Worm (Caenorhabditis elegans): Measurements from ENCODE around the gene ugt-60.

ugt-60 gene

ce11 chrIII:9665490-9666179 is 13.2 kb downstream of the ugt-60 start:
- TF ChIP-seq ceh-82 (tag; optimal IDR thresholded peaks at IDR 0.05), result no peak
- no peak for TF ChIP-seq sea-2 (GFP tag; optimal IDR thresholded peaks at IDR 0.05)
- peak; percentile 45 for TF ChIP-seq egl-5 (tag; optimal IDR thresholded peaks at IDR 0.05)
- TF ChIP-seq unc-62 (GFP tag; optimal IDR thresholded peaks at IDR 0.05), result peak; percentile 57
- TF ChIP-seq aly-2 (tag; optimal IDR thresholded peaks at IDR 0.05), result no peak
- peak; percentile 4 for TF ChIP-seq R02D3.7 (tag; optimal IDR thresholded peaks at IDR 0.05)
- no peak for TF ChIP-seq tbx-2 (tag; optimal IDR thresholded peaks at IDR 0.05)
- no peak for TF ChIP-seq zag-1 (tag; optimal IDR thresholded peaks at IDR 0.05)
- TF ChIP-seq daf-12 (tag; optimal IDR thresholded peaks at IDR 0.05), result no peak
- TF ChIP-seq unc-39 (tag; optimal IDR thresholded peaks at IDR 0.05), result no peak
- TF ChIP-seq nhr-28 (tag; optimal IDR thresholded peaks at IDR 0.05), result no peak
- TF ChIP-seq egl-27 (tag; optimal IDR thresholded peaks at IDR 0.05), result no peak
- TF ChIP-seq nhr-76 (tag; optimal IDR thresholded peaks at IDR 0.05), result no peak
- TF ChIP-seq skn-1 (tag; optimal IDR thresholded peaks at IDR 0.05), result no peak
- peak; percentile 85 for TF ChIP-seq elt-2 (tag; optimal IDR thresholded peaks at IDR 0.05)
- TF ChIP-seq jun-1 (tag; optimal IDR thresholded peaks at IDR 0.05), result no peak
- TF ChIP-seq nhr-23 (tag; optimal IDR thresholded peaks at IDR 0.05), result peak; percentile 9
- TF ChIP-seq mdl-1 (tag; optimal IDR thresholded peaks at IDR 0.05), result peak; percentile 14
- no peak for TF ChIP-seq snpc-4 (tag; optimal IDR thresholded peaks at IDR 0.05)
- TF ChIP-seq elt-1 (tag; optimal IDR thresholded peaks at IDR 0.05), result no peak
- no peak for TF ChIP-seq ceh-9 (tag; optimal IDR thresholded peaks at IDR 0.05)
- peak; percentile 80 for TF ChIP-seq pqm-1 (tag; optimal IDR thresholded peaks at IDR 0.05)
- peak; percentile 26 for TF ChIP-seq hmg-11 (tag; optimal IDR thresholded peaks at IDR 0.05)
- peak; percentile 42 for TF ChIP-seq nhr-43 (tag; optimal IDR thresholded peaks at IDR 0.05; ENCODE audit: poor library complexity, severe bottlenecking)
- TF ChIP-seq lin-15B (tag; optimal IDR thresholded peaks at IDR 0.05), result peak; percentile 38
- TF ChIP-seq pha-4 (tag; optimal IDR thresholded peaks at IDR 0.05), result no peak
- peak; percentile 5 for TF ChIP-seq lsy-12 (tag; optimal IDR thresholded peaks at IDR 0.05)
- TF ChIP-seq nhr-237 (tag; optimal IDR thresholded peaks at IDR 0.05), result no peak
- no peak for TF ChIP-seq ztf-4 (tag; optimal IDR thresholded peaks at IDR 0.05)
- TF ChIP-seq nhr-11 (tag; optimal IDR thresholded peaks at IDR 0.05), result no peak
- TF ChIP-seq eor-1 (tag; optimal IDR thresholded peaks at IDR 0.05), result no peak
- TF ChIP-seq ZK546.5 (tag; optimal IDR thresholded peaks at IDR 0.05), result no peak
- no peak for TF ChIP-seq ama-1 (optimal IDR thresholded peaks at IDR 0.05)
- TF ChIP-seq ceh-16 (tag; optimal IDR thresholded peaks at IDR 0.05), result no peak
- peak; percentile 64 for TF ChIP-seq nfya-1 (tag; optimal IDR thresholded peaks at IDR 0.05; ENCODE audit: insufficient read depth)
- TF ChIP-seq nhr-25 (tag; optimal IDR thresholded peaks at IDR 0.05), result peak; percentile 45
- no peak for TF ChIP-seq mml-1 (tag; optimal IDR thresholded peaks at IDR 0.05)
- no peak for TF ChIP-seq elt-3 (tag; optimal IDR thresholded peaks at IDR 0.05)
- no peak for TF ChIP-seq fkh-2 (tag; optimal IDR thresholded peaks at IDR 0.05)
- TF ChIP-seq nhr-12 (tag; optimal IDR thresholded peaks at IDR 0.05), result no peak
- TF ChIP-seq ceh-28 (tag; optimal IDR thresholded peaks at IDR 0.05), result no peak
- TF ChIP-seq fkh-10 (GFP tag; optimal IDR thresholded peaks at IDR 0.05), result peak; percentile 41
- TF ChIP-seq ztf-11 (tag; optimal IDR thresholded peaks at IDR 0.05), result no peak
- no peak for TF ChIP-seq fos-1 (tag; optimal IDR thresholded peaks at IDR 0.05)
- no peak for TF ChIP-seq nhr-77 (tag; optimal IDR thresholded peaks at IDR 0.05)
- peak; percentile 62 for TF ChIP-seq lin-39 (tag; optimal IDR thresholded peaks at IDR 0.05)
- no peak for TF ChIP-seq nhr-67 (tag; optimal IDR thresholded peaks at IDR 0.05)
